Fruit fly (Drosophila melanogaster) whole organism, embryonic: ENCODE measurements around the gene unc-119.

Experiments
- Atf3 ChIP-seq: fragments of 200-800 bp; sonication (Bioruptor generic); optimal IDR thresholded peaks from 3 replicates; lab custom pipeline; 2016; ENCODE audit warnings: missing biosample characterization, missing genetic modification characterization
- Atf6 ChIP-seq: fragments of 200-800 bp; sonication (Bioruptor generic); IDR thresholded peaks from 2 replicates; pipeline ENCODE4 v1.3.6; 2022; ENCODE audit warnings: missing biosample characterization, missing genetic modification characterization
- CG10321 ChIP-seq: fragments of 200-800 bp; sonication (Bioruptor generic); IDR thresholded peaks from 2 replicates; pipeline ENCODE4 v1.3.6; 2022; ENCODE audit warnings: missing biosample characterization, missing genetic modification characterization
- CG11696 ChIP-seq: fragments of 200-800 bp; sonication (Bioruptor generic); IDR thresholded peaks from 2 replicates; pipeline ENCODE4 v1.3.6; 2022; ENCODE audit warnings: missing biosample characterization, missing genetic modification characterization
- CG12071 ChIP-seq: fragments of 200-800 bp; sonication (Bioruptor generic); optimal IDR thresholded peaks from 3 replicates; lab custom pipeline; 2018; ENCODE audit warnings: missing biosample characterization, mild to moderate bottlenecking, missing genetic modification characterization
- CG1233 ChIP-seq: fragments of 200-800 bp; sonication (Bioruptor generic); optimal IDR thresholded peaks from 4 replicates; lab custom pipeline; 2018; ENCODE audit warnings: missing biosample characterization, mild to moderate bottlenecking, missing genetic modification characterization
- CG17328 ChIP-seq: fragments of 200-800 bp; sonication (Bioruptor generic); IDR thresholded peaks from 2 replicates; pipeline ENCODE4 v1.3.6; 2022; ENCODE audit warnings: missing biosample characterization, missing genetic modification characterization
- CG31224 ChIP-seq: fragments of 200-800 bp; sonication (Bioruptor generic); IDR thresholded peaks from 2 replicates; pipeline ENCODE4 v1.3.6; 2022; ENCODE audit warnings: missing biosample characterization, missing genetic modification characterization
- CG3995 ChIP-seq: fragments of 200-800 bp; sonication (Bioruptor generic); optimal IDR thresholded peaks from 3 replicates; lab custom pipeline; 2016; ENCODE audit warnings: missing biosample characterization, missing genetic modification characterization
- CG4404 ChIP-seq: fragments of 200-800 bp; sonication (Bioruptor generic); IDR thresholded peaks from 2 replicates; pipeline ENCODE4 v1.3.6; 2022; ENCODE audit warnings: missing biosample characterization, missing genetic modification characterization
- CG4707 ChIP-seq: fragments of 200-800 bp; sonication (Bioruptor generic); optimal IDR thresholded peaks from 2 replicates; lab custom pipeline; 2018; ENCODE audit warnings: missing biosample characterization, mild to moderate bottlenecking, missing genetic modification characterization, moderate library complexity
- CG5953 ChIP-seq: fragments of 200-800 bp; sonication (Bioruptor generic); IDR thresholded peaks from 2 replicates; pipeline ENCODE4 v1.3.6; 2022; ENCODE audit warnings: missing biosample characterization, missing genetic modification characterization
- CG6175 ChIP-seq: fragments of 200-800 bp; sonication (Bioruptor generic); IDR thresholded peaks from 3 replicates; pipeline ENCODE4 v1.3.6; 2022; ENCODE audit warnings: missing biosample characterization, missing genetic modification characterization
- CG6813 ChIP-seq: fragments of 200-800 bp; sonication (Bioruptor generic); optimal IDR thresholded peaks from 2 replicates; lab custom pipeline; 2017; ENCODE audit warnings: missing biosample characterization, missing genetic modification characterization, mild to moderate bottlenecking, moderate library complexity, missing genetic modification reagents
- CG8924 ChIP-seq: fragments of 200-800 bp; optimal IDR thresholded peaks from 3 replicates; lab custom pipeline; 2019; ENCODE audit warnings: missing biosample characterization, mild to moderate bottlenecking, missing genetic modification characterization, moderate library complexity
- Camta ChIP-seq: fragments of 200-800 bp; sonication (Bioruptor generic); optimal IDR thresholded peaks from 2 replicates; lab custom pipeline; 2016; ENCODE audit warnings: missing biosample characterization, missing genetic modification characterization
- Dll ChIP-seq: fragments of 200-800 bp; sonication (Bioruptor generic); IDR thresholded peaks from 4 replicates; pipeline ENCODE4 v1.3.6; 2022; ENCODE audit warnings: missing biosample characterization, missing genetic modification characterization; ENCODE audit not compliant: partially characterized antibody
- Dp ChIP-seq: fragments of 200-800 bp; sonication (Bioruptor generic); optimal IDR thresholded peaks from 2 replicates; lab custom pipeline; 2018; ENCODE audit warnings: missing biosample characterization, mild to moderate bottlenecking, missing genetic modification characterization, moderate library complexity
- HLH4C ChIP-seq: fragments of 200-800 bp; sonication (Bioruptor generic); IDR thresholded peaks from 3 replicates; pipeline ENCODE4 v1.3.6; 2022; ENCODE audit warnings: missing biosample characterization, missing genetic modification characterization; ENCODE audit not compliant: partially characterized antibody
- HmgD ChIP-seq: fragments of 200-800 bp; sonication (Bioruptor generic); optimal IDR thresholded peaks from 3 replicates; lab custom pipeline; 2016; ENCODE audit warnings: missing biosample characterization, missing genetic modification characterization
- Hmr ChIP-seq: fragments of 200-800 bp; sonication (Bioruptor generic); optimal IDR thresholded peaks from 3 replicates; lab custom pipeline; 2017; ENCODE audit warnings: mild to moderate bottlenecking, missing biosample characterization, missing genetic modification reagents, missing genetic modification characterization
- Hmx ChIP-seq: fragments of 200-800 bp; sonication (Bioruptor generic); optimal IDR thresholded peaks from 2 replicates; lab custom pipeline; 2016; ENCODE audit warnings: missing biosample characterization, missing genetic modification characterization
- Jarid2 ChIP-seq: fragments of 200-800 bp; sonication (Bioruptor generic); optimal IDR thresholded peaks from 3 replicates; lab custom pipeline; 2017; ENCODE audit warnings: mild to moderate bottlenecking, missing biosample characterization, missing genetic modification reagents, missing genetic modification characterization
- Mes4 ChIP-seq: fragments of 200-800 bp; sonication (Bioruptor generic); optimal IDR thresholded peaks from 2 replicates; lab custom pipeline; 2016; ENCODE audit warnings: missing biosample characterization, missing genetic modification characterization
- NC2β ChIP-seq: fragments of 200-800 bp; sonication (Bioruptor generic); optimal IDR thresholded peaks from 2 replicates; lab custom pipeline; 2016; ENCODE audit warnings: missing biosample characterization, missing genetic modification characterization
- Rfx ChIP-seq: fragments of 200-800 bp; sonication (Bioruptor generic); IDR thresholded peaks from 2 replicates; pipeline ENCODE4 v1.3.6; 2022; ENCODE audit warnings: missing biosample characterization, missing genetic modification characterization
- Trl ChIP-seq, 3 experiments: fragments of >200 bp in 2 of 3; fragments of 200-800 bp in 1 of 3; sonication (Bioruptor generic) in 1 of 3; optimal IDR thresholded peaks; 2 replicates in 1 of 3; 3 replicates in 2 of 3; lab custom pipeline; 2016 to 2017; ENCODE audit warnings: missing biosample characterization in 1 of 3, missing genetic modification characterization in 1 of 3
- Vsx1 ChIP-seq: fragments of 200-800 bp; sonication (Bioruptor generic); optimal IDR thresholded peaks from 2 replicates; lab custom pipeline; 2017; ENCODE audit warnings: missing biosample characterization, mild to moderate bottlenecking, missing genetic modification characterization, missing genetic modification reagents
- Xbp1 ChIP-seq: fragments of 200-800 bp; sonication (Bioruptor generic); optimal IDR thresholded peaks from 3 replicates; lab custom pipeline; 2016; ENCODE audit warnings: missing biosample characterization, mild to moderate bottlenecking, missing genetic modification characterization
- cad ChIP-seq: fragments of >200 bp; optimal IDR thresholded peaks from 2 replicates; lab custom pipeline; 2017; ENCODE audit warnings: missing biosample characterization, missing genetic modification characterization
- crol ChIP-seq: fragments of 200-800 bp; sonication (Bioruptor generic); IDR thresholded peaks from 2 replicates; pipeline ENCODE4 v1.3.6; 2022; ENCODE audit warnings: missing biosample characterization, missing genetic modification characterization
- dm ChIP-seq: fragments of 200-800 bp; sonication (Bioruptor generic); optimal IDR thresholded peaks from 3 replicates; lab custom pipeline; 2016; ENCODE audit warnings: missing biosample characterization, missing genetic modification characterization
- dmrt11E ChIP-seq: fragments of 200-800 bp; sonication (Bioruptor generic); optimal IDR thresholded peaks from 3 replicates; lab custom pipeline; 2018; ENCODE audit warnings: missing biosample characterization, mild to moderate bottlenecking, missing genetic modification characterization, moderate library complexity
- ham ChIP-seq: fragments of 200-800 bp; sonication (Bioruptor generic); IDR thresholded peaks from 2 replicates; pipeline ENCODE4 v1.3.6; 2022; ENCODE audit warnings: missing biosample characterization, missing genetic modification characterization
- ken ChIP-seq: fragments of 200-800 bp; sonication (Bioruptor generic); IDR thresholded peaks from 3 replicates; pipeline ENCODE4 v1.3.6; 2022; ENCODE audit warnings: missing biosample characterization, missing genetic modification characterization
- kni ChIP-seq: fragments of 200-800 bp; sonication (Bioruptor generic); optimal IDR thresholded peaks from 3 replicates; lab custom pipeline; 2017; ENCODE audit warnings: mild to moderate bottlenecking, missing biosample characterization, missing genetic modification reagents, missing genetic modification characterization
- lilli ChIP-seq: fragments of 200-800 bp; sonication (Bioruptor generic); optimal IDR thresholded peaks from 3 replicates; lab custom pipeline; 2016; ENCODE audit warnings: missing biosample characterization, missing genetic modification characterization
- mld ChIP-seq: fragments of 200-800 bp; sonication (Bioruptor generic); IDR thresholded peaks from 3 replicates; pipeline ENCODE4 v1.3.6; 2022; ENCODE audit warnings: missing biosample characterization, missing genetic modification characterization; ENCODE audit not compliant: partially characterized antibody
- nau ChIP-seq: fragments of 200-800 bp; sonication (Bioruptor generic); optimal IDR thresholded peaks from 3 replicates; lab custom pipeline; 2017; ENCODE audit warnings: missing biosample characterization, mild to moderate bottlenecking, missing genetic modification characterization, missing genetic modification reagents
- otp ChIP-seq: fragments of 200-800 bp; sonication (Bioruptor generic); IDR thresholded peaks from 3 replicates; pipeline ENCODE4, ENCODE4 v1.3.6; 2022; ENCODE audit warnings: missing biosample characterization, missing genetic modification characterization
- pita ChIP-seq: fragments of 200-800 bp; sonication (Bioruptor generic); optimal IDR thresholded peaks from 2 replicates; lab custom pipeline; 2017; ENCODE audit warnings: missing biosample characterization, mild to moderate bottlenecking, missing genetic modification characterization
- pum ChIP-seq: fragments of 200-800 bp; sonication (Bioruptor generic); optimal IDR thresholded peaks from 2 replicates; lab custom pipeline; 2016; ENCODE audit warnings: missing biosample characterization, missing genetic modification characterization
- seq ChIP-seq: fragments of 200-800 bp; sonication (Bioruptor generic); IDR thresholded peaks from 2 replicates; pipeline ENCODE4 v1.3.6; 2022; ENCODE audit warnings: missing biosample characterization, missing genetic modification characterization
- sug ChIP-seq: fragments of 200-800 bp; optimal IDR thresholded peaks from 2 replicates; lab custom pipeline; 2019; ENCODE audit warnings: missing biosample characterization, mild to moderate bottlenecking, missing genetic modification characterization, moderate library complexity
- tin ChIP-seq: fragments of 200-800 bp; sonication (Bioruptor generic); optimal IDR thresholded peaks from 3 replicates; lab custom pipeline; 2016; ENCODE audit warnings: missing biosample characterization, missing genetic modification characterization
- tll ChIP-seq, 2 experiments: fragments of 200-800 bp in 1 of 2; fragments of >200 bp in 1 of 2; sonication (Bioruptor generic) in 1 of 2; optimal IDR thresholded peaks; 2 replicates each; lab custom pipeline; 2017 to 2019; ENCODE audit warnings: missing biosample characterization in 2 of 2, missing genetic modification characterization in 2 of 2, mild to moderate bottlenecking in 1 of 2, moderate library complexity in 1 of 2
- vnd ChIP-seq: fragments of 200-800 bp; sonication (Bioruptor generic); IDR thresholded peaks from 3 replicates; pipeline ENCODE4 v1.3.6; 2022; ENCODE audit warnings: missing biosample characterization, missing genetic modification characterization; ENCODE audit not compliant: partially characterized antibody
- vvl ChIP-seq: fragments of 200-800 bp; sonication (Bioruptor generic); IDR thresholded peaks from 2 replicates; pipeline ENCODE4 v1.3.6; 2022; ENCODE audit warnings: missing biosample characterization, missing genetic modification characterization

The unc-119 gene

dm6 chrX:7333858-7334800 is 43.0 kb upstream of the unc-119 start (continued):
- peak; percentile 66 for TF ChIP-seq Rfx (GFP tag; lab: Robert Waterston, UW)
- no peak for TF ChIP-seq Xbp1 (GFP tag; lab: Kevin White, UChicago)
- no peak for TF ChIP-seq vnd
- no peak for TF ChIP-seq CG11696
- TF ChIP-seq sug (tag; lab: Kevin White, UChicago): no peak
- TF ChIP-seq CG17328 (GFP tag; lab: Robert Waterston, UW): no peak
- TF ChIP-seq HLH4C (GFP tag; lab: Robert Waterston, UW): no peak
- no peak for TF ChIP-seq tll (GFP tag; optimal IDR thresholded peaks at IDR 0.05; lab: Kevin White, UChicago)
- TF ChIP-seq tin (GFP tag; lab: Kevin White, UChicago): peak; percentile 20
- TF ChIP-seq vvl: peak; percentile 14; the same call in 1 of the 2 replicates
- TF ChIP-seq Trl (optimal IDR thresholded peaks at IDR 0.05; lab: Kevin White, UChicago): no peak
- TF ChIP-seq Trl (GFP tag; optimal IDR thresholded peaks at IDR 0.05; lab: Kevin White, UChicago): peak; percentile 28
- no peak for TF ChIP-seq mld (GFP tag; lab: Robert Waterston, UW)
- TF ChIP-seq ham (GFP tag; lab: Robert Waterston, UW): no peak
- no peak for TF ChIP-seq CG12071
- TF ChIP-seq Jarid2 (GFP tag; lab: Kevin White, UChicago): no peak
- TF ChIP-seq lilli (GFP tag; lab: Kevin White, UChicago): peak; percentile 71
- no peak for TF ChIP-seq CG4404 (GFP tag; lab: Robert Waterston, UW)
- peak; percentile 5 for TF ChIP-seq pum
- TF ChIP-seq otp (GFP tag; lab: Robert Waterston, UW): no peak
- no peak for TF ChIP-seq CG10321
- TF ChIP-seq CG5953 (GFP tag; lab: Robert Waterston, UW): no peak
- no peak for TF ChIP-seq Mes4 (GFP tag; lab: Kevin White, UChicago)
- peak; percentile 2 for TF ChIP-seq Camta (GFP tag; lab: Kevin White, UChicago)
- TF ChIP-seq CG8924 (tag; lab: Kevin White, UChicago): no peak
- TF ChIP-seq CG6813 (GFP tag; lab: Kevin White, UChicago): peak; percentile 36
- no peak for TF ChIP-seq NC2β (GFP tag; lab: Kevin White, UChicago)
- peak; percentile 2 for TF ChIP-seq Atf3 (GFP tag; lab: Kevin White, UChicago)
- TF ChIP-seq Dp (GFP tag; lab: Kevin White, UChicago): no peak
- TF ChIP-seq CG3995 (GFP tag; lab: Kevin White, UChicago): no peak
- no peak for TF ChIP-seq CG1233 (GFP tag; lab: Kevin White, UChicago)
- TF ChIP-seq HmgD: no peak
- TF ChIP-seq kni (GFP tag; lab: Kevin White, UChicago): no peak
- TF ChIP-seq Atf6: peak; percentile 14; the same call in 1 of the 2 replicates
- no peak for TF ChIP-seq CG6175 (GFP tag; lab: Robert Waterston, UW)
- peak; percentile 67 for TF ChIP-seq Hmr (GFP tag; lab: Kevin White, UChicago)
- TF ChIP-seq CG4707 (GFP tag; lab: Kevin White, UChicago): no peak
- no peak for TF ChIP-seq dmrt11E
- peak; percentile 32; the same call in 1 of the 2 replicates for TF ChIP-seq seq
- no peak for TF ChIP-seq Dll
- peak; percentile 74 for TF ChIP-seq cad (GFP tag; lab: Kevin White, UChicago)
- TF ChIP-seq crol (GFP tag; lab: Robert Waterston, UW): no peak
- TF ChIP-seq Hmx: no peak
- TF ChIP-seq CG31224 (GFP tag; lab: Robert Waterston, UW): peak; percentile 41; the same call in 1 of the 2 replicates
- TF ChIP-seq nau (GFP tag; lab: Kevin White, UChicago): no peak
- no peak for TF ChIP-seq Vsx1 (GFP tag; lab: Kevin White, UChicago)
- no peak for TF ChIP-seq dm
- TF ChIP-seq pita: no peak
- TF ChIP-seq ken (GFP tag; lab: Robert Waterston, UW): no peak
